Fruit fly (Drosophila melanogaster): ENCODE measurements around the gene CG42450.

The CG42450 gene

dm6 chrX:18788143-18788745 lies 24.9 kb upstream of the CG42450 start, which contains the start of the genes CG6961 and S6KL (continued):
- TF ChIP-seq CG8359 (GFP tag; optimal IDR thresholded peaks at IDR 0.05; ENCODE audit: borderline replicate concordance) (no peak), peb (GFP tag; IDR thresholded peaks at IDR 0.05) (no peak), Hey (tag; optimal IDR thresholded peaks at IDR 0.05) (no peak), CG16863 (GFP tag; optimal IDR thresholded peaks at IDR 0.05) (no peak), CG15479 (GFP tag; optimal IDR thresholded peaks at IDR 0.05) (peak; percentile 1), CG7963 (GFP tag; IDR thresholded peaks at IDR 0.05; ENCODE audit: partially characterized antibody) (peak; percentile 59; the same call in 2 of the 3 replicates), dmrt11E (tag; optimal IDR thresholded peaks at IDR 0.05) (no peak), CG10267 (tag; optimal IDR thresholded peaks at IDR 0.05) (peak; percentile 31), dpn (GFP tag; optimal IDR thresholded peaks at IDR 0.05) (no peak), gsb-n (tag; optimal IDR thresholded peaks at IDR 0.05) (no peak), CG10274 (GFP tag; optimal IDR thresholded peaks at IDR 0.05) (no peak), en (GFP tag; optimal IDR thresholded peaks at IDR 0.05) (no peak), CG11696 (GFP tag; IDR thresholded peaks at IDR 0.05) (no peak), fru (optimal IDR thresholded peaks at IDR 0.05) (no peak), bowl (GFP tag; IDR thresholded peaks at IDR 0.05) (no peak), Mrtf (GFP tag; IDR thresholded peaks at IDR 0.05) (no peak), tna (GFP tag; IDR thresholded peaks at IDR 0.05; ENCODE audit: partially characterized antibody) (peak; percentile 48; the same call in 1 of the 2 replicates), chm (GFP tag; IDR thresholded peaks at IDR 0.05) (no peak), cad (GFP tag; optimal IDR thresholded peaks at IDR 0.05) (no peak), MBD-R2 (GFP tag; IDR thresholded peaks at IDR 0.05) (peak; percentile 43), BEAF-32 (GFP tag; optimal IDR thresholded peaks at IDR 0.05) (peak; percentile 93), CG43689 (GFP tag; IDR thresholded peaks at IDR 0.05) (no peak), ewg (GFP tag; optimal IDR thresholded peaks at IDR 0.05) (peak; percentile 84), exex (tag; optimal IDR thresholded peaks at IDR 0.05) (no peak), CG32532 (GFP tag; IDR thresholded peaks at IDR 0.05) (no peak), ken (GFP tag; IDR thresholded peaks at IDR 0.05) (no peak), tap (tag; optimal IDR thresholded peaks at IDR 0.05) (no peak), CG13424 (tag; optimal IDR thresholded peaks at IDR 0.05) (no peak), stwl (tag; optimal IDR thresholded peaks at IDR 0.05) (peak; percentile 33), CG3726 (GFP tag; IDR thresholded peaks at IDR 0.05) (no peak), CG5180 (GFP tag; optimal IDR thresholded peaks at IDR 0.05) (no peak), z (GFP tag; IDR thresholded peaks at IDR 0.05) (no peak), CG2202 (tag; optimal IDR thresholded peaks at IDR 0.05) (no peak), Dp (GFP tag; optimal IDR thresholded peaks at IDR 0.05) (peak; percentile 39), CG11695 (GFP tag; IDR thresholded peaks at IDR 0.05) (no peak), CG11723 (GFP tag; optimal IDR thresholded peaks at IDR 0.05) (no peak), CG6272 (GFP tag; IDR thresholded peaks at IDR 0.05) (0 out of 2 replicates have a peak, but pooled peaks have one; percentile 22), CG31388 (GFP tag; optimal IDR thresholded peaks at IDR 0.05) (no peak), CG4730 (GFP tag; IDR thresholded peaks at IDR 0.05) (no peak), ase (GFP tag; IDR thresholded peaks at IDR 0.05) (no peak), zfh2 (GFP tag; optimal IDR thresholded peaks at IDR 0.05) (no peak), CG14441 (GFP tag; IDR thresholded peaks at IDR 0.05) (no peak), NFAT (GFP tag; IDR thresholded peaks at IDR 0.05) (no peak), CG6689 (GFP tag; IDR thresholded peaks at IDR 0.05) (no peak), her (GFP tag; optimal IDR thresholded peaks at IDR 0.05) (no peak), Poxn (GFP tag; IDR thresholded peaks at IDR 0.05) (no peak), scrt (GFP tag; optimal IDR thresholded peaks at IDR 0.05) (no peak), CG34422 (GFP tag; IDR thresholded peaks at IDR 0.05) (no peak), Jarid2 (GFP tag; optimal IDR thresholded peaks at IDR 0.05) (no peak), HHEX (GFP tag; optimal IDR thresholded peaks at IDR 0.05) (no peak), NfI (GFP tag; optimal IDR thresholded peaks at IDR 0.05) (no peak)
